Worm (Caenorhabditis elegans) whole organism, late embryonic: ENCODE results near the gene AC7.3.
"Not testable (repeated sequence)": the region's sequence is repeated elsewhere in the genome, so short reads cannot be mapped to it uniquely, and the experiment has no call there.

ENCODE experiments used
- ceh-18 ChIP-seq: sonication (generic microtip); optimal IDR thresholded peaks from 2 replicates; lab custom pipeline; 2016; ENCODE audit warnings: missing genetic modification characterization, missing compliant biosample characterization
- elt-2 ChIP-seq: sonication (generic microtip); optimal IDR thresholded peaks from 2 replicates; lab custom pipeline; 2016; ENCODE audit warnings: missing genetic modification reagents, missing genetic modification characterization, missing compliant biosample characterization
- pha-4 ChIP-seq: fragments of 150-350 bp; optimal IDR thresholded peaks from 2 replicates; lab custom pipeline; 2018; ENCODE audit warnings: missing biosample characterization, missing genetic modification reagents, missing genetic modification characterization
- sox-4 ChIP-seq: sonication (generic microtip); optimal IDR thresholded peaks from 2 replicates; lab custom pipeline; 2017; ENCODE audit warnings: mild to moderate bottlenecking, missing genetic modification characterization, inconsistent platforms, missing compliant biosample characterization
- tbx-7 ChIP-seq: sonication (generic microtip); optimal IDR thresholded peaks from 2 replicates; lab custom pipeline; 2016; ENCODE audit warnings: missing genotype, missing genetic modification characterization, missing compliant biosample characterization

DNA sequence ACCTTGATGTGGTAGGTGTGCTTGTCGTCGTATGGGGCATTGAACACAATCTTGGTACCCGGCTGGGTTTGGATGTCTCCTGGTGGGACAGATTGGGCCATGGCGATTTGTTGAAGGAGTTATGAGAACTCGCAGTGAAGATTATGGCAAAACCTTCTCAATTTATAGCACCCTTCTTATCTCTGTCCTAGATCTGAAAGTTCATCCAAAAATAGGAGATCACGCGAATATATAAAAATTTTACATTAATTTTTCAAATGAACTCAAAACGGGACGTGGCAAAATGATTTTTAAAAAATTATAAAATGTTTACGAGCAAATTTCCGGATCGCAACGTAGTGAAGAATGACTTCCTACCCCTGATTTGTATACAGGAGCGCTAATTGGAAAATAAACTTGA, 46.7 kb upstream of the AC7.3 start, which contains the start of gene msp-53:
- not testable (repeated sequence) for TF ChIP-seq pha-4 (tag; lab: Kevin White, UChicago); ceh-18 (tag; lab: Kevin White, UChicago); tbx-7; sox-4 (tag; lab: Kevin White, UChicago); elt-2
